Worm (Caenorhabditis elegans): ENCODE results near the gene sox-2.

sox-2 gene

ce11 chrX:7463637-7464036, at the start of gene sox-2:
TSS of gene sox-2 (minus strand) at chrX:7463736.
- TF ChIP-seq unc-62 (GFP tag; optimal IDR thresholded peaks at IDR 0.05): no peak

ce11 chrX:7512714-7513113, 49.2 kb upstream of the sox-2 start:
- no peak for TF ChIP-seq unc-62 (GFP tag; optimal IDR thresholded peaks at IDR 0.05)

ce11 chrX:7507141-7507540, 43.6 kb upstream of the sox-2 start:
- no peak for TF ChIP-seq unc-62 (GFP tag; optimal IDR thresholded peaks at IDR 0.05)

ce11 chrX:7506533-7506932, 43.0 kb upstream of the sox-2 start, which contains the start of gene lgc-11:
TSS of gene lgc-11 (minus strand) at chrX:7506633.
- no peak for TF ChIP-seq unc-62 (GFP tag; optimal IDR thresholded peaks at IDR 0.05)

ce11 chrX:7502807-7503206, 39.3 kb upstream of the sox-2 start, which contains the start of gene F48E3.6:
TSS of gene F48E3.6 (minus strand) at chrX:7502907.
- TF ChIP-seq unc-62 (GFP tag; optimal IDR thresholded peaks at IDR 0.05): no peak

ce11 chrX:7500970-7501369, 37.4 kb upstream of the sox-2 start, which contains the start of gene uggt-1:
TSS of gene uggt-1 (minus strand) at chrX:7500982.
- no peak for TF ChIP-seq unc-62 (GFP tag; optimal IDR thresholded peaks at IDR 0.05)

- TF ChIP-seq unc-62 (GFP tag; optimal IDR thresholded peaks at IDR 0.05): no peak
Measured at ce11 chrX:7495491-7495890, 32.0 kb upstream of the sox-2 start, which contains the start of gene try-14. TSS of gene try-14 (minus strand) at chrX:7495591.

- no peak for TF ChIP-seq unc-62 (GFP tag; optimal IDR thresholded peaks at IDR 0.05)
Measured at ce11 chrX:7493020-7493419, 29.5 kb upstream of the sox-2 start, which contains the start of gene F48E3.2. TSS of gene F48E3.2 (minus strand) at chrX:7493120.

- TF ChIP-seq unc-62 (GFP tag; optimal IDR thresholded peaks at IDR 0.05): no peak
Measured at ce11 chrX:7491521-7491920, 28.0 kb upstream of the sox-2 start.

- TF ChIP-seq unc-62 (GFP tag; optimal IDR thresholded peaks at IDR 0.05): no peak
Measured at ce11 chrX:7485748-7486147, 22.2 kb upstream of the sox-2 start, which contains the start of gene gly-12. TSS of gene gly-12 (plus strand) at chrX:7485864.

ce11 chrX:7480756-7481155, 17.2 kb upstream of the sox-2 start, which contains the start of gene F48E3.9:
TSS of gene F48E3.9 (plus strand) at chrX:7481056.
- TF ChIP-seq unc-62 (GFP tag; optimal IDR thresholded peaks at IDR 0.05): no peak

- no peak for TF ChIP-seq unc-62 (GFP tag; optimal IDR thresholded peaks at IDR 0.05)
Measured at ce11 chrX:7478948-7479347, 15.4 kb upstream of the sox-2 start, which contains the start of gene mek-1. TSS of gene mek-1 (plus strand) at chrX:7479248.

ce11 chrX:7478476-7478875, 14.9 kb upstream of the sox-2 start:
- no peak for TF ChIP-seq unc-62 (GFP tag; optimal IDR thresholded peaks at IDR 0.05)

ce11 chrX:7474968-7475433, 11.5 kb upstream of the sox-2 start, which contains the start of gene coh-1:
TSS of gene coh-1 (minus strand) at chrX:7475018.
- no peak for TF ChIP-seq unc-62 (GFP tag; optimal IDR thresholded peaks at IDR 0.05)

ce11 chrX:7469907-7470306, 6.4 kb upstream of the sox-2 start:
- TF ChIP-seq unc-62 (GFP tag; optimal IDR thresholded peaks at IDR 0.05): no peak

- TF ChIP-seq unc-62 (GFP tag; optimal IDR thresholded peaks at IDR 0.05): no peak
Measured at ce11 chrX:7466682-7467081, 3.1 kb upstream of the sox-2 start.

ce11 chrX:7464389-7464788, 853 bp upstream of the sox-2 start:
- TF ChIP-seq unc-62 (GFP tag; optimal IDR thresholded peaks at IDR 0.05): no peak

- no peak for TF ChIP-seq unc-62 (GFP tag; optimal IDR thresholded peaks at IDR 0.05)
Measured at ce11 chrX:7460516-7460915, 3.0 kb downstream of the sox-2 start.

All from whole organism, dauer.